Fruit fly (Drosophila melanogaster): ENCODE measurements around the gene CG33489.

- TF ChIP-seq CG34406 (GFP tag; optimal IDR thresholded peaks at IDR 0.05) (no peak), CG32006 (GFP tag; optimal IDR thresholded peaks at IDR 0.05) (no peak), CG11762 (GFP tag; optimal IDR thresholded peaks at IDR 0.05; ENCODE audit: insufficient read depth) (no peak), topi (GFP tag; optimal IDR thresholded peaks at IDR 0.05) (no peak), Hr39 (GFP tag; optimal IDR thresholded peaks at IDR 0.05) (no peak), CG6808 (GFP tag; optimal IDR thresholded peaks at IDR 0.05) (no peak), spab (GFP tag; optimal IDR thresholded peaks at IDR 0.05) (no peak), CG1621 (tag; optimal IDR thresholded peaks at IDR 0.05) (no peak), CG3032 (tag; optimal IDR thresholded peaks at IDR 0.05) (no peak), cyc (GFP tag; optimal IDR thresholded peaks at IDR 0.05) (no peak), CG16779 (tag; optimal IDR thresholded peaks at IDR 0.05) (no peak), CG11294 (GFP tag; IDR thresholded peaks at IDR 0.05) (no peak)
Measured at dm6 chr3L:11549432-11549831, 27.4 kb downstream of the CG33489 start.

All from whole organism, prepupa.